Worm (Caenorhabditis elegans) whole organism, L1 larva: ENCODE measurements around the gene Y45F3A.8.
A peak's percentile ranks its signal among the peaks of the same experiment; 100 is the strongest.

Experiments
- egl-13 ChIP-seq: sonication (generic microtip); optimal IDR thresholded peaks from 2 replicates; lab custom pipeline; 2016; ENCODE audit warnings: missing genotype, missing genetic modification reagents, missing genetic modification characterization, missing compliant biosample characterization
- hpl-2 ChIP-seq: fragments of 150-350 bp; optimal IDR thresholded peaks from 2 replicates; lab custom pipeline; 2014; ENCODE audit warnings: missing biosample characterization, missing genetic modification reagents, missing genetic modification characterization
- ztf-11 ChIP-seq, 2 experiments: sonication (generic microtip); optimal IDR thresholded peaks; 2 replicates each; lab custom pipeline; 2016 to 2017; ENCODE audit warnings: missing genetic modification characterization in 2 of 2, missing biosample characterization in 1 of 2, missing compliant biosample characterization in 1 of 2

- no peak for TF ChIP-seq egl-13 (tag; lab: Kevin White, UChicago)
- peak in 1 of 2 experiments; percentile 90 for TF ChIP-seq ztf-11 (tag; optimal IDR thresholded peaks at IDR 0.05; lab: Kevin White, UChicago)
- TF ChIP-seq hpl-2: no peak
Observed at ce11 chrIII:10631870-10632509, 39.4 kb upstream of the Y45F3A.8 start.
